Worm (Caenorhabditis elegans) whole organism, L1 larva: ENCODE results near the gene sri-36.
A peak's percentile ranks its signal among the peaks of the same experiment; 100 is the strongest.
"Not testable (repeated sequence)": the region's sequence is repeated elsewhere in the genome, so short reads cannot be mapped to it uniquely, and the experiment has no call there.

Experiments used
- aha-1 ChIP-seq: fragments of 150-350 bp; optimal IDR thresholded peaks from 2 replicates; lab custom pipeline; 2014; ENCODE audit warnings: missing biosample characterization, missing genetic modification characterization
- blmp-1 ChIP-seq: fragments of 150-350 bp; optimal IDR thresholded peaks from 2 replicates; lab custom pipeline; 2014; ENCODE audit warnings: missing biosample characterization, missing genetic modification characterization
- ceh-63 ChIP-seq: fragments of 200-800 bp; sonication (Bioruptor generic); optimal IDR thresholded peaks from 2 replicates; lab custom pipeline; 2018; ENCODE audit warnings: mild to moderate bottlenecking, missing genetic modification characterization, missing compliant biosample characterization
- ceh-8 ChIP-seq: fragments of 200-800 bp; sonication (Bioruptor generic); optimal IDR thresholded peaks from 2 replicates; lab custom pipeline; 2018; ENCODE audit warnings: mild to moderate bottlenecking, missing genetic modification characterization, moderate library complexity, missing compliant biosample characterization
- ceh-82 ChIP-seq, 3 experiments: fragments of 150-350 bp in 1 of 3; sonication (generic microtip) in 2 of 3; optimal IDR thresholded peaks; 2 replicates each; lab custom pipeline; 2014 to 2017; ENCODE audit warnings: missing biosample characterization in 3 of 3, missing genetic modification characterization in 3 of 3
- dpl-1 ChIP-seq, 3 experiments: fragments of 150-350 bp in 2 of 3; sonication (generic microtip) in 1 of 3; optimal IDR thresholded peaks; 2 replicates each; lab custom pipeline; 2014 to 2017; ENCODE audit warnings: missing biosample characterization in 3 of 3, missing genetic modification characterization in 3 of 3, missing genetic modification reagents in 3 of 3
- dsc-1 ChIP-seq: sonication (generic microtip); optimal IDR thresholded peaks from 2 replicates; lab custom pipeline; 2016; ENCODE audit warnings: mild to moderate bottlenecking, missing genetic modification characterization, missing compliant biosample characterization
- efl-1 ChIP-seq, 4 experiments: fragments of 150-350 bp; optimal IDR thresholded peaks in 3 of 4; peaks in 1 of 4; 1 replicate in 1 of 4; 2 replicates in 3 of 4; lab custom pipeline; 2014; ENCODE audit warnings: missing biosample characterization in 2 of 4, missing genetic modification characterization in 2 of 4, missing genetic modification reagents in 2 of 4
- efl-3 ChIP-seq: fragments of 200-800 bp; sonication (Bioruptor generic); optimal IDR thresholded peaks from 2 replicates; lab custom pipeline; 2018; ENCODE audit warnings: mild to moderate bottlenecking, missing genetic modification characterization, missing compliant biosample characterization
- fkh-10 ChIP-seq: sonication (generic microtip); optimal IDR thresholded peaks from 2 replicates; lab custom pipeline; 2017; ENCODE audit warnings: missing biosample characterization, missing genetic modification reagents, missing genetic modification characterization
- grh-1 ChIP-seq: fragments of 200-800 bp; sonication (Bioruptor generic); IDR thresholded peaks from 2 replicates; pipeline ENCODE4 v1.3.6; 2022; ENCODE audit warnings: missing genetic modification reagents, missing genetic modification characterization, missing compliant biosample characterization
- hlh-17 ChIP-seq: fragments of 200-800 bp; sonication (Bioruptor generic); optimal IDR thresholded peaks from 2 replicates; lab custom pipeline; 2018; ENCODE audit warnings: missing genetic modification characterization, mild to moderate bottlenecking, missing compliant biosample characterization, moderate library complexity, borderline replicate concordance
- hlh-4 ChIP-seq: sonication (generic microtip); optimal IDR thresholded peaks from 2 replicates; lab custom pipeline; 2016; ENCODE audit warnings: mild to moderate bottlenecking, missing genetic modification characterization, missing compliant biosample characterization
- jun-1 ChIP-seq: fragments of 150-350 bp; optimal IDR thresholded peaks from 2 replicates; lab custom pipeline; 2014; ENCODE audit warnings: missing biosample characterization, missing genetic modification reagents, missing genetic modification characterization
- lin-13 ChIP-seq: fragments of 150-350 bp; optimal IDR thresholded peaks from 2 replicates; lab custom pipeline; 2014; ENCODE audit warnings: missing biosample characterization, missing genetic modification reagents, missing genetic modification characterization
- lin-39 ChIP-seq: fragments of 150-350 bp; optimal IDR thresholded peaks from 2 replicates; lab custom pipeline; 2014; ENCODE audit warnings: missing biosample characterization, missing genetic modification reagents, missing genetic modification characterization
- lsy-2 ChIP-seq, 2 experiments: fragments of 150-350 bp; optimal IDR thresholded peaks; 2 replicates each; lab custom pipeline; 2014; ENCODE audit warnings: missing biosample characterization in 2 of 2, missing genetic modification characterization in 2 of 2
- mab-9 ChIP-seq: fragments of 200-800 bp; sonication (Bioruptor generic); IDR thresholded peaks from 2 replicates; pipeline ENCODE4 v1.3.6; 2022; ENCODE audit warnings: missing genetic modification reagents, missing genetic modification characterization, missing compliant biosample characterization
- nhr-19 ChIP-seq: fragments of 200-800 bp; sonication (Bioruptor generic); conservative IDR thresholded peaks from 2 replicates; pipeline ENCODE4 v1.3.6; 2022; ENCODE audit warnings: missing genetic modification characterization, missing compliant biosample characterization
- nhr-47 ChIP-seq: sonication (generic microtip); optimal IDR thresholded peaks from 2 replicates; lab custom pipeline; 2016; ENCODE audit warnings: mild to moderate bottlenecking, missing genetic modification characterization, moderate library complexity, missing compliant biosample characterization
- nhr-71 ChIP-seq: sonication (generic microtip); optimal IDR thresholded peaks from 2 replicates; lab custom pipeline; 2016; ENCODE audit warnings: mild to moderate bottlenecking, missing genetic modification characterization, moderate library complexity, missing compliant biosample characterization
- nhr-77 ChIP-seq: fragments of 150-350 bp; optimal IDR thresholded peaks from 2 replicates; lab custom pipeline; 2014; ENCODE audit warnings: missing biosample characterization, missing genetic modification characterization
- nhr-85 ChIP-seq: sonication (generic microtip); peaks from one replicate; lab custom pipeline; 2016; ENCODE audit warnings: missing genetic modification characterization, inconsistent platforms, missing compliant biosample characterization
- pqm-1 ChIP-seq: sonication (generic microtip); optimal IDR thresholded peaks from 3 replicates; lab custom pipeline; 2017; ENCODE audit warnings: missing biosample characterization, missing genetic modification characterization
- skn-1 ChIP-seq: fragments of 150-350 bp; optimal IDR thresholded peaks from 2 replicates; lab custom pipeline; 2014; ENCODE audit warnings: missing biosample characterization, missing genetic modification characterization
- sup-37 ChIP-seq: fragments of 200-800 bp; sonication (Bioruptor generic); optimal IDR thresholded peaks from 2 replicates; lab custom pipeline; 2018; ENCODE audit warnings: mild to moderate bottlenecking, missing genetic modification characterization, missing compliant biosample characterization
- unc-98 ChIP-seq: fragments of 200-800 bp; sonication (Bioruptor generic); IDR thresholded peaks from 2 replicates; pipeline ENCODE4 v1.3.6; 2022; ENCODE audit warnings: missing genetic modification characterization, missing compliant biosample characterization
- zag-1 ChIP-seq: fragments of 150-350 bp; optimal IDR thresholded peaks from 2 replicates; lab custom pipeline; 2014; ENCODE audit warnings: missing biosample characterization, missing genetic modification characterization

The sri-36 gene

ce11 chrII:2564899-2565298 lies 20.5 kb downstream of the sri-36 start, which contains the start of gene usp-39 (continued):
- peak; percentile 69 to 91 (median 83) for TF ChIP-seq ceh-82 (tag; optimal IDR thresholded peaks at IDR 0.05; lab: Kevin White, UChicago)
- TF ChIP-seq, all 84 proteins: peak for 46

DNA sequence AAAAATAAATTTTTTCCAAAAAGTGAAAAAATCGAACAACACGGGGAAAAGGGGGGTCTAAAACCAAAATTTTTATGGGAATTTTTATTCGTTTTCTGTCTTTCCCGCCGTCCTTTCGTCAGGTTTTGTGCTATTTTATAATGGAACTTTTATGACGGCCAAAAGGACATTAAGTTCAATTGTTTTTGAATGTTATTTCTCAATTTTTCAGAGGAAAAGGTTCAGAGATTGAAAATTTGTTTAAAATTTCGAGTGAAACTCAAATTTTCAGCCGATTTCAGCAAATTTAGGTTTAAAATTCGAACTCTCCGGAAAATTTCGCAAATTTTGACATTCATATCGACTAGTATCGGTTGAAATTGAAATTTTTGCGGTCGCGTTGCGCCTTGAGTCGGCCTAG lies 21.4 kb downstream of the sri-36 start, which contains the start of gene nep-18:
Gene nep-18 (minus strand): TSS at position 101 of the 400 bp plus-strand sequence.
- TF ChIP-seq nhr-47 (tag; lab: Kevin White, UChicago) (no peak), mab-9 (GFP tag; lab: Robert Waterston, UW) (no peak), sup-37 (GFP tag; lab: Kevin White, UChicago) (no peak), hlh-17 (no peak), aha-1 (tag; lab: Kevin White, UChicago) (no peak), lsy-2 (tag; optimal IDR thresholded peaks at IDR 0.05; lab: Kevin White, UChicago) (no peak), zag-1 (tag; lab: Kevin White, UChicago) (no peak), blmp-1 (tag; lab: Kevin White, UChicago) (no peak), dpl-1 (GFP tag; optimal IDR thresholded peaks at IDR 0.05; lab: Kevin White, UChicago) (no peak), lin-39 (tag; lab: Kevin White, UChicago) (no peak), skn-1 (tag; lab: Kevin White, UChicago) (no peak), dsc-1 (tag; lab: Kevin White, UChicago) (no peak), lin-13 (GFP tag; lab: Kevin White, UChicago) (no peak)
- TF ChIP-seq, all 84 proteins: peak for 0

DNA sequence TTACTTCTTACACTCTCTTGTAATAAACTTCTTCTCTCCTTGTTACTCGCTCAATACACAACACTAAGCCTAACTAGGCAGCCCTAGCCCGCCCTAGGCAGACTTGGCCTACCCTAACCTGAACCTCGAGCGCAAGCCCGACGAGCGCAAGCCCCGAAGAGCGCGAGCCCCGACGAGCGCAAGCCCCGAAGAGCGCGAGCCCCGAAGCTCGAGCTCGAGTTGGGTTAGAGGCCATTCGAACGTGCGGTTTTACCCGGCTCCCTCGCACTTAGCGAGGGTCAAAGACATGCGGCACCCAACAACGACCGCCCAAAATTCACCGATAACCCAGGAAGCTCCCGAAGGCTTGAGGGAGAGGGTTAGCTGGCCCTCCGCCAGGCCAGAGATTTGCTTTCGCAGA lies 29.0 kb downstream of the sri-36 start:
- not testable (repeated sequence) for TF ChIP-seq efl-1 (optimal IDR thresholded peaks at IDR 0.05; lab: Kevin White, UChicago)
- TF ChIP-seq efl-1 (GFP tag; optimal IDR thresholded peaks at IDR 0.05 in 1 of 2; lab: Kevin White, UChicago) = peak in 1 of 2 experiments; percentile 23

- TF ChIP-seq aha-1 (tag; lab: Kevin White, UChicago); unc-98 (GFP tag; lab: Robert Waterston, UW); jun-1: not testable (repeated sequence)
Observed at ce11 chrII:2553662-2554061, 31.7 kb downstream of the sri-36 start, which contains the start of gene K02F6.1. K02F6.1 (plus strand) TSS chrII:2553962.

- no peak for TF ChIP-seq aha-1 (tag; lab: Kevin White, UChicago)
- TF ChIP-seq mab-9 (GFP tag; lab: Robert Waterston, UW) = no peak
- TF ChIP-seq efl-1 (optimal IDR thresholded peaks at IDR 0.05; lab: Kevin White, UChicago) = no peak
- peak in 1 of 2 experiments; percentile 44 for TF ChIP-seq efl-1 (GFP tag; optimal IDR thresholded peaks at IDR 0.05 in 1 of 2; lab: Kevin White, UChicago)
- no peak for TF ChIP-seq ceh-63 (GFP tag; lab: Kevin White, UChicago)
- TF ChIP-seq lin-13 (GFP tag; lab: Kevin White, UChicago) = no peak
- TF ChIP-seq grh-1 (GFP tag; lab: Robert Waterston, UW) = no peak
- no peak for TF ChIP-seq fkh-10
Observed at ce11 chrII:2553030-2553429, 32.4 kb downstream of the sri-36 start.

DNA sequence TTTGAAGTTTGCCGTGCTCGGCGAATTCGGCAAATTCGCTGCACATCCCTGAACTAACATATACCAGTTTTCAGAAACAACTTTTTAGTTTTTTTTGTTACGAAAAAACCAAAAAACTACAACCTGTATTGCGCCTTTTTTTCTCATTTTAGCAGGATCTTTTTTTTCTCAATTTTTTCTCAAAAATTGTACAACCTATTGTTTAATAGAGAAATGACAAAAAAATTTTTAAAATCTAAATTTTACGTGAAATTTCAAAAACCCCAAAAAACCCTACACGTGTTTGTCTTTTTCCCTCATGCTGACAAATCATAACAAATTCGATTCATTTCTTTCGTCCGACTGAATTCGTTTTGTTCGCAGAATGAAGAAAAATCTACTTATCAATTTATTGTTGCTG lies 39.5 kb downstream of the sri-36 start, which contains the start of gene K02F6.3:
Gene K02F6.3 (plus strand): TSS at position 301 of the 400 bp plus-strand sequence.
- TF ChIP-seq efl-1 (optimal IDR thresholded peaks at IDR 0.05; lab: Kevin White, UChicago) = no peak
- TF ChIP-seq efl-1 (GFP tag; optimal IDR thresholded peaks at IDR 0.05 in 1 of 2; lab: Kevin White, UChicago) = peak in 1 of 2 experiments; percentile 48
- no peak for TF ChIP-seq ceh-8 (GFP tag; lab: Kevin White, UChicago)
- no peak for TF ChIP-seq jun-1
- TF ChIP-seq hlh-4 (tag; lab: Kevin White, UChicago) = no peak
- TF ChIP-seq nhr-77 (tag; lab: Kevin White, UChicago) = no peak

DNA sequence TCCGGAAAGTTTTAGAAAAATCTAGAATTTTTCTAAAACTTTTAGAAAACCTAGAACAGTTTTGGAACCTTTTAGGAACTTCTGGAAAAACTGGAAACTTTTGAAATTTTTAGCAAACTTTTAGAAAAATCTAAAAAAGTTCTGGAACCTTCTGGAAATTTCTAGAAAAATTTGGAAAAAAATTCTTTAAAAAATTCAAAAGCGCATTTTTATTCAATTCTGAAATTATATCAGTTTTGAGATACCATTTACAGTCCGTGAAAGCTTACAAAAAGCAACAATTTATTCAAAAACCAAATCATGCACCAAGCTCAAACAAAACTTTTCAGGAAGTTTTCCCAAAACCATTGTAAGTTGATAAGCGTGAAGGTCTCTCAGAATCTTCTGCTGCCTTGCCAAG lies 47.2 kb downstream of the sri-36 start, which contains the start of gene K02F6.4:
Gene K02F6.4 (plus strand): TSS at position 301 of the 400 bp plus-strand sequence.
- no peak for TF ChIP-seq nhr-19
- no peak for TF ChIP-seq nhr-71 (tag; lab: Kevin White, UChicago)
- no peak for TF ChIP-seq nhr-85
- no peak for TF ChIP-seq hlh-17
- no peak for TF ChIP-seq pqm-1
- TF ChIP-seq efl-3 (GFP tag; lab: Kevin White, UChicago) = no peak
